Fruit fly (Drosophila melanogaster) Kc167 (cell line): ENCODE results near the gene BomBc3.

Source experiments
- Myc ChIP-seq: fragments of >200 bp; optimal IDR thresholded peaks from 2 replicates; lab custom pipeline; 2017; ENCODE audit warnings: missing external identifiers
- Sin3A ChIP-seq: fragments of >200 bp; optimal IDR thresholded peaks from 2 replicates; lab custom pipeline; 2018; ENCODE audit warnings: missing external identifiers
- h ChIP-seq: fragments of >200 bp; optimal IDR thresholded peaks from 3 replicates; lab custom pipeline; 2018; ENCODE audit warnings: missing external identifiers
- insv ChIP-seq: fragments of >200 bp; optimal IDR thresholded peaks from 3 replicates; lab custom pipeline; 2018; ENCODE audit warnings: missing external identifiers
- psq ChIP-seq: fragments of >200 bp; optimal IDR thresholded peaks from 2 replicates; lab custom pipeline; 2017; ENCODE audit warnings: missing external identifiers
- ttk ChIP-seq: sonication (Bioruptor generic); optimal IDR thresholded peaks from 2 replicates; lab custom pipeline; 2017; ENCODE audit warnings: missing external identifiers

The BomBc3 gene

dm6 chr3R:22086775-22087174 is at the start of gene BomBc3:
Gene BomBc3, plus strand, starts transcription at chr3R:22087075.
- TF ChIP-seq Sin3A (lab: Kevin White, UChicago) (no peak), insv (no peak), ttk (lab: Kevin White, UChicago) (no peak), h (lab: Kevin White, UChicago) (no peak), Myc (lab: Kevin White, UChicago) (no peak), psq (lab: Kevin White, UChicago) (no peak)

dm6 chr3R:22039480-22039879 is 47.4 kb upstream of the BomBc3 start:
- no peak for TF ChIP-seq psq (lab: Kevin White, UChicago)
- no peak for TF ChIP-seq ttk (lab: Kevin White, UChicago)
- no peak for TF ChIP-seq h (lab: Kevin White, UChicago)

dm6 chr3R:22040400-22040799 is 46.5 kb upstream of the BomBc3 start:
- TF ChIP-seq Sin3A (lab: Kevin White, UChicago): no peak
- no peak for TF ChIP-seq Myc (lab: Kevin White, UChicago)
- TF ChIP-seq psq (lab: Kevin White, UChicago): no peak
- TF ChIP-seq ttk (lab: Kevin White, UChicago): no peak
- TF ChIP-seq h (lab: Kevin White, UChicago): no peak
- no peak for TF ChIP-seq insv

dm6 chr3R:22041625-22042282 is 45.1 kb upstream of the BomBc3 start, which contains the start of gene how:
Gene how, plus strand, starts transcription at chr3R:22042191.
- TF ChIP-seq insv (no peak), ttk (lab: Kevin White, UChicago) (no peak), Sin3A (lab: Kevin White, UChicago) (no peak), psq (lab: Kevin White, UChicago) (no peak), h (lab: Kevin White, UChicago) (no peak), Myc (lab: Kevin White, UChicago) (no peak)

- no peak for TF ChIP-seq insv
- no peak for TF ChIP-seq Myc (lab: Kevin White, UChicago)
- no peak for TF ChIP-seq ttk (lab: Kevin White, UChicago)
- TF ChIP-seq Sin3A (lab: Kevin White, UChicago): no peak
- no peak for TF ChIP-seq h (lab: Kevin White, UChicago)
- no peak for TF ChIP-seq psq (lab: Kevin White, UChicago)
These were observed 44.5 kb upstream of the BomBc3 start for dm6 chr3R:22042283-22042875.

- TF ChIP-seq ttk (lab: Kevin White, UChicago) (peak; percentile 2), h (lab: Kevin White, UChicago) (no peak), psq (lab: Kevin White, UChicago) (no peak)
These were observed 43.9 kb upstream of the BomBc3 start for dm6 chr3R:22042982-22043381.

- TF ChIP-seq Myc (lab: Kevin White, UChicago): no peak
- TF ChIP-seq insv: no peak
- no peak for TF ChIP-seq Sin3A (lab: Kevin White, UChicago)
These were observed 43.0 kb upstream of the BomBc3 start for dm6 chr3R:22043748-22044402.

- no peak for TF ChIP-seq ttk (lab: Kevin White, UChicago)
- TF ChIP-seq Sin3A (lab: Kevin White, UChicago): no peak
- no peak for TF ChIP-seq Myc (lab: Kevin White, UChicago)
- TF ChIP-seq psq (lab: Kevin White, UChicago): no peak
- TF ChIP-seq h (lab: Kevin White, UChicago): no peak
- TF ChIP-seq insv: no peak
These were observed 42.4 kb upstream of the BomBc3 start for dm6 chr3R:22044443-22044970.

dm6 chr3R:22046231-22046630 is 40.6 kb upstream of the BomBc3 start:
- no peak for TF ChIP-seq h (lab: Kevin White, UChicago)
- TF ChIP-seq ttk (lab: Kevin White, UChicago): no peak
- no peak for TF ChIP-seq insv

dm6 chr3R:22046723-22047122 is 40.2 kb upstream of the BomBc3 start:
- TF ChIP-seq Sin3A (lab: Kevin White, UChicago) (no peak), Myc (lab: Kevin White, UChicago) (no peak), insv (no peak), h (lab: Kevin White, UChicago) (no peak), ttk (lab: Kevin White, UChicago) (no peak), psq (lab: Kevin White, UChicago) (no peak)

dm6 chr3R:22047412-22047811 is 39.5 kb upstream of the BomBc3 start:
- no peak for TF ChIP-seq psq (lab: Kevin White, UChicago)
- TF ChIP-seq insv: no peak
- TF ChIP-seq Sin3A (lab: Kevin White, UChicago): no peak
- no peak for TF ChIP-seq h (lab: Kevin White, UChicago)
- no peak for TF ChIP-seq Myc (lab: Kevin White, UChicago)
- no peak for TF ChIP-seq ttk (lab: Kevin White, UChicago)
